Fruit fly (Drosophila melanogaster) whole organism, embryonic: Measurements from ENCODE around the gene Dsp1.

ENCODE experiments used
- Awh ChIP-seq: fragments of 200-800 bp; sonication (Bioruptor generic); IDR thresholded peaks from 2 replicates; pipeline ENCODE4, ENCODE4 v1.3.6; 2022; ENCODE audit warnings: missing biosample characterization, missing genetic modification characterization
- C15 ChIP-seq: fragments of 200-800 bp; sonication (Bioruptor generic); IDR thresholded peaks from 3 replicates; pipeline ENCODE4 v1.3.6; 2022; ENCODE audit warnings: missing biosample characterization, missing genetic modification characterization
- CG10274 ChIP-seq: fragments of 200-800 bp; sonication (Bioruptor generic); optimal IDR thresholded peaks from 3 replicates; lab custom pipeline; 2017; ENCODE audit warnings: missing biosample characterization, mild to moderate bottlenecking, missing genetic modification characterization
- CG10321 ChIP-seq: fragments of 200-800 bp; sonication (Bioruptor generic); IDR thresholded peaks from 2 replicates; pipeline ENCODE4 v1.3.6; 2022; ENCODE audit warnings: missing biosample characterization, missing genetic modification characterization
- CG10462 ChIP-seq: fragments of 200-800 bp; sonication (Bioruptor generic); optimal IDR thresholded peaks from 2 replicates; lab custom pipeline; 2016; ENCODE audit warnings: missing biosample characterization, missing genetic modification characterization
- CG11085 ChIP-seq: fragments of 200-800 bp; sonication (Bioruptor generic); IDR thresholded peaks from 2 replicates; pipeline ENCODE4 v1.3.6; 2022; ENCODE audit warnings: missing biosample characterization, missing genetic modification characterization
- CG11456 ChIP-seq: fragments of 200-800 bp; sonication (Bioruptor generic); IDR thresholded peaks from 3 replicates; pipeline ENCODE4 v1.3.6; 2022; ENCODE audit warnings: missing biosample characterization, missing genetic modification characterization
- CG11695 ChIP-seq: fragments of 200-800 bp; sonication (Bioruptor generic); IDR thresholded peaks from 3 replicates; pipeline ENCODE4 v1.3.6; 2022; ENCODE audit warnings: missing biosample characterization, missing genetic modification characterization
- CG11696 ChIP-seq: fragments of 200-800 bp; sonication (Bioruptor generic); IDR thresholded peaks from 2 replicates; pipeline ENCODE4 v1.3.6; 2022; ENCODE audit warnings: missing biosample characterization, missing genetic modification characterization
- CG12104 ChIP-seq: fragments of 200-800 bp; sonication (Bioruptor generic); optimal IDR thresholded peaks from 3 replicates; lab custom pipeline; 2016; ENCODE audit warnings: missing biosample characterization, missing genetic modification characterization
- CG12155 ChIP-seq: fragments of 200-800 bp; sonication (Bioruptor generic); optimal IDR thresholded peaks from 3 replicates; lab custom pipeline; 2016; ENCODE audit warnings: missing biosample characterization, missing genetic modification characterization
- CG13287 ChIP-seq: fragments of 200-800 bp; sonication (Bioruptor generic); IDR thresholded peaks from 2 replicates; pipeline ENCODE4 v1.3.6; 2022; ENCODE audit warnings: missing biosample characterization, missing genetic modification characterization; ENCODE audit not compliant: partially characterized antibody
- CG14050 ChIP-seq: fragments of 200-800 bp; sonication (Bioruptor generic); IDR thresholded peaks from 3 replicates; pipeline ENCODE4 v1.3.6; 2022; ENCODE audit warnings: missing biosample characterization, missing genetic modification characterization
- CG14710 ChIP-seq: fragments of 200-800 bp; sonication (Bioruptor generic); optimal IDR thresholded peaks from 3 replicates; lab custom pipeline; 2019; ENCODE audit warnings: missing biosample characterization, mild to moderate bottlenecking, missing genetic modification characterization, moderate library complexity
- CG17912 ChIP-seq: fragments of 200-800 bp; sonication (Bioruptor generic); optimal IDR thresholded peaks from 2 replicates; lab custom pipeline; 2018; ENCODE audit warnings: missing biosample characterization, mild to moderate bottlenecking, missing genetic modification characterization
- CG2120 ChIP-seq: fragments of 200-800 bp; sonication (Bioruptor generic); optimal IDR thresholded peaks from 3 replicates; lab custom pipeline; 2016; ENCODE audit warnings: missing biosample characterization, missing genetic modification characterization
- CG2129 ChIP-seq: fragments of 200-800 bp; sonication (Bioruptor generic); IDR thresholded peaks from 2 replicates; pipeline ENCODE4 v1.3.6; 2022; ENCODE audit warnings: missing biosample characterization, missing genetic modification characterization; ENCODE audit not compliant: partially characterized antibody
- CG30020 ChIP-seq: fragments of 200-800 bp; optimal IDR thresholded peaks from 2 replicates; lab custom pipeline; 2019; ENCODE audit warnings: missing biosample characterization, mild to moderate bottlenecking, missing genetic modification characterization, moderate library complexity
- CG30403 ChIP-seq: fragments of 200-800 bp; sonication (Bioruptor generic); optimal IDR thresholded peaks from 3 replicates; lab custom pipeline; 2016; ENCODE audit warnings: missing biosample characterization, missing genetic modification characterization
- CG31224 ChIP-seq: fragments of 200-800 bp; sonication (Bioruptor generic); IDR thresholded peaks from 2 replicates; pipeline ENCODE4 v1.3.6; 2022; ENCODE audit warnings: missing biosample characterization, missing genetic modification characterization
- CG8944 ChIP-seq: fragments of 200-800 bp; sonication (Bioruptor generic); optimal IDR thresholded peaks from 3 replicates; lab custom pipeline; 2016; ENCODE audit warnings: missing biosample characterization, missing genetic modification characterization
- CG9609 ChIP-seq: fragments of 200-800 bp; sonication (Bioruptor generic); optimal IDR thresholded peaks from 3 replicates; lab custom pipeline; 2016; ENCODE audit warnings: missing biosample characterization, missing genetic modification characterization
- Hr78 ChIP-seq, 2 experiments: fragments of 200-800 bp in 1 of 2; fragments of >200 bp in 1 of 2; sonication (Bioruptor generic) in 1 of 2; optimal IDR thresholded peaks; 2 replicates each; lab custom pipeline; 2017 to 2019; ENCODE audit warnings: missing biosample characterization in 2 of 2, missing genetic modification characterization in 2 of 2, mild to moderate bottlenecking in 1 of 2, moderate library complexity in 1 of 2
- Meics ChIP-seq: fragments of 200-800 bp; sonication (Bioruptor generic); optimal IDR thresholded peaks from 2 replicates; lab custom pipeline; 2017; ENCODE audit warnings: missing biosample characterization, mild to moderate bottlenecking, missing genetic modification characterization
- NK7.1 ChIP-seq: fragments of 200-800 bp; sonication (Bioruptor generic); optimal IDR thresholded peaks from 3 replicates; lab custom pipeline; 2016; ENCODE audit warnings: missing biosample characterization, missing genetic modification characterization
- NfI ChIP-seq: fragments of 200-800 bp; sonication (Bioruptor generic); optimal IDR thresholded peaks from 3 replicates; lab custom pipeline; 2018; ENCODE audit warnings: missing biosample characterization, mild to moderate bottlenecking, missing genetic modification characterization, moderate library complexity
- Poxn ChIP-seq: fragments of 200-800 bp; sonication (Bioruptor generic); IDR thresholded peaks from 2 replicates; pipeline ENCODE4 v1.3.6; 2022; ENCODE audit warnings: missing biosample characterization, missing genetic modification characterization
- Vsx1 ChIP-seq: fragments of 200-800 bp; sonication (Bioruptor generic); optimal IDR thresholded peaks from 2 replicates; lab custom pipeline; 2017; ENCODE audit warnings: missing biosample characterization, mild to moderate bottlenecking, missing genetic modification characterization, missing genetic modification reagents
- YL-1 ChIP-seq: fragments of 200-800 bp; sonication (Bioruptor generic); optimal IDR thresholded peaks from 3 replicates; lab custom pipeline; 2017; ENCODE audit warnings: missing biosample characterization, mild to moderate bottlenecking, missing genetic modification characterization
- amos ChIP-seq: fragments of 200-800 bp; sonication (Bioruptor generic); IDR thresholded peaks from 2 replicates; pipeline ENCODE4 v1.3.6; 2022; ENCODE audit warnings: missing biosample characterization, missing genetic modification characterization; ENCODE audit not compliant: partially characterized antibody
- ase ChIP-seq: fragments of 200-800 bp; sonication (Bioruptor generic); IDR thresholded peaks from 3 replicates; pipeline ENCODE4 v1.3.6; 2022; ENCODE audit warnings: missing biosample characterization, missing genetic modification characterization
- crc ChIP-seq: fragments of 200-800 bp; sonication (Bioruptor generic); optimal IDR thresholded peaks from 2 replicates; lab custom pipeline; 2016; ENCODE audit warnings: missing biosample characterization, missing genetic modification characterization
- dpn ChIP-seq, 2 experiments: fragments of 200-800 bp; sonication (Bioruptor generic); optimal IDR thresholded peaks; 3 replicates each; lab custom pipeline; 2016; ENCODE audit warnings: missing biosample characterization in 2 of 2, missing genetic modification characterization in 2 of 2
- esg ChIP-seq: fragments of 200-800 bp; sonication (Bioruptor generic); conservative IDR thresholded peaks from 2 replicates; pipeline ENCODE4 v1.3.6; 2022; ENCODE audit warnings: missing biosample characterization, missing genetic modification characterization
- fd102C ChIP-seq: fragments of 200-800 bp; sonication (Bioruptor generic); optimal IDR thresholded peaks from 2 replicates; lab custom pipeline; 2018; ENCODE audit warnings: missing biosample characterization, mild to moderate bottlenecking, missing genetic modification characterization, moderate library complexity
- fd96Cb ChIP-seq: fragments of 200-800 bp; sonication (Bioruptor generic); optimal IDR thresholded peaks from 2 replicates; lab custom pipeline; 2018; ENCODE audit warnings: missing biosample characterization, mild to moderate bottlenecking, missing genetic modification characterization, moderate library complexity
- fu2 ChIP-seq: fragments of 200-800 bp; sonication (Bioruptor generic); optimal IDR thresholded peaks from 2 replicates; lab custom pipeline; 2016; ENCODE audit warnings: missing biosample characterization, missing genetic modification characterization
- ham ChIP-seq: fragments of 200-800 bp; sonication (Bioruptor generic); IDR thresholded peaks from 2 replicates; pipeline ENCODE4 v1.3.6; 2022; ENCODE audit warnings: missing biosample characterization, missing genetic modification characterization
- insv ChIP-seq, 2 experiments: fragments of 200-800 bp; sonication (Bioruptor generic); optimal IDR thresholded peaks; 3 replicates each; lab custom pipeline; 2016 to 2018; ENCODE audit warnings: missing biosample characterization in 2 of 2, missing genetic modification characterization in 2 of 2
- lola ChIP-seq, 3 experiments: fragments of >200 bp in 2 of 3; fragments of 200-800 bp in 1 of 3; sonication (Bioruptor generic) in 1 of 3; optimal IDR thresholded peaks; 2 replicates each; lab custom pipeline; 2017 to 2019; ENCODE audit warnings: missing biosample characterization in 3 of 3, missing genetic modification characterization in 3 of 3, mild to moderate bottlenecking in 1 of 3, moderate library complexity in 1 of 3
- p53 ChIP-seq: fragments of 200-800 bp; sonication (Bioruptor generic); optimal IDR thresholded peaks from 2 replicates; lab custom pipeline; 2016; ENCODE audit warnings: missing biosample characterization, missing genetic modification characterization
- peb ChIP-seq: fragments of 200-800 bp; sonication (Bioruptor generic); IDR thresholded peaks from 2 replicates; pipeline ENCODE4 v1.3.6; 2022; ENCODE audit warnings: missing biosample characterization, missing genetic modification characterization
- prd ChIP-seq, 3 experiments: fragments of >200 bp in 2 of 3; fragments of 200-800 bp in 1 of 3; sonication (Bioruptor generic) in 1 of 3; optimal IDR thresholded peaks in 2 of 3; IDR thresholded peaks in 1 of 3; 2 replicates in 2 of 3; 3 replicates in 1 of 3; pipeline versions ENCODE4 v1.3.6 to Lab custom; 2017 to 2022; ENCODE audit warnings: missing biosample characterization in 1 of 3, missing genetic modification characterization in 1 of 3
- sim ChIP-seq: fragments of 200-800 bp; sonication (Bioruptor generic); IDR thresholded peaks from 2 replicates; pipeline ENCODE4 v1.3.6; 2022; ENCODE audit warnings: missing biosample characterization, missing genetic modification characterization
- sisA ChIP-seq: fragments of 200-800 bp; sonication (Bioruptor generic); IDR thresholded peaks from 2 replicates; pipeline ENCODE4 v1.3.6; 2022; ENCODE audit warnings: missing biosample characterization, missing genetic modification characterization
- slp2 ChIP-seq: fragments of 200-800 bp; sonication (Bioruptor generic); optimal IDR thresholded peaks from 2 replicates; lab custom pipeline; 2016; ENCODE audit warnings: missing biosample characterization, missing genetic modification characterization
- sob ChIP-seq: fragments of 200-800 bp; sonication (Bioruptor generic); IDR thresholded peaks from 2 replicates; pipeline ENCODE4 v1.3.6; 2022; ENCODE audit warnings: missing biosample characterization, missing genetic modification characterization
- tap ChIP-seq: fragments of 200-800 bp; optimal IDR thresholded peaks from 3 replicates; lab custom pipeline; 2019; ENCODE audit warnings: missing biosample characterization, mild to moderate bottlenecking, missing genetic modification characterization, moderate library complexity
- toy ChIP-seq: fragments of 200-800 bp; sonication (Bioruptor generic); IDR thresholded peaks from 2 replicates; pipeline ENCODE4 v1.3.6; 2022; ENCODE audit warnings: missing biosample characterization, missing genetic modification characterization
- trh ChIP-seq: fragments of 200-800 bp; sonication (Bioruptor generic); optimal IDR thresholded peaks from 2 replicates; lab custom pipeline; 2016; ENCODE audit warnings: missing biosample characterization, missing genetic modification characterization
- z ChIP-seq: fragments of 200-800 bp; sonication (Bioruptor generic); IDR thresholded peaks from 3 replicates; pipeline ENCODE4 v1.3.6; 2022; ENCODE audit warnings: missing biosample characterization, missing genetic modification characterization

Dsp1 gene

DNA sequence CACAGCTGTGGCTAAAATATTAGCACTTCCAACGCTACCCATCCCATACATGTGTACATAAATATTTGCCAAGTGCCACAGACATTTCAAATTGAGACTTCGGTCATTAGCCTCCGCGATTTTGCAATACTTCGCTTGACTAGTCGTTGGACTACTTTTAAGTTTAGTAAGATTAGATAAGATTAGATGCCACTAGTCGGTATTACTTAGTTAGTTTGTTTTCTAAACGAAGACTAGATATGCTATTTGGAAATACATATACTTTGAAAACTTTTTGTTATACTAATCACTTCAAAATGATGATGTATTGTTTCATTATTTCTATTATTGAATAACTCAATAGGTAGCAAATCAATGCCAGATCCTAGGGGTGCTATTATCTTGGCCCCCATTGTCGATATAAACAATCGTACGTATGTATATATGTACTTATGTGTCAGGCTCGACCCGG is 52.6 kb downstream of the Dsp1 start (continued):
- TF ChIP-seq sisA (no peak), ham (GFP tag; lab: Robert Waterston, UW) (no peak), CG10462 (GFP tag; lab: Kevin White, UChicago) (no peak), CG14710 (peak; percentile 3), insv (GFP tag; optimal IDR thresholded peaks at IDR 0.05; lab: Kevin White, UChicago) (no peak), amos (GFP tag; lab: Robert Waterston, UW) (no peak), fu2 (GFP tag; lab: Kevin White, UChicago) (no peak), peb (GFP tag; lab: Robert Waterston, UW) (no peak), CG9609 (GFP tag; lab: Kevin White, UChicago) (no peak), Awh (no peak), crc (GFP tag; lab: Kevin White, UChicago) (no peak), ase (GFP tag; lab: Robert Waterston, UW) (no peak), sob (no peak), CG8944 (GFP tag; lab: Kevin White, UChicago) (no peak), lola (GFP tag; optimal IDR thresholded peaks at IDR 0.05; lab: Kevin White, UChicago) (no peak), CG10321 (GFP tag; lab: Robert Waterston, UW) (no peak), YL-1 (GFP tag; lab: Kevin White, UChicago) (no peak), Meics (peak; percentile 52), CG14050 (GFP tag; lab: Robert Waterston, UW) (no peak), CG12155 (GFP tag; lab: Kevin White, UChicago) (no peak), NfI (peak; percentile 35), trh (GFP tag; lab: Kevin White, UChicago) (no peak), slp2 (GFP tag; lab: Kevin White, UChicago) (no peak), tap (tag; lab: Kevin White, UChicago) (peak; percentile 36), CG2129 (GFP tag; lab: Robert Waterston, UW) (no peak), CG11696 (GFP tag; lab: Robert Waterston, UW) (peak; percentile 81), fd102C (no peak), C15 (GFP tag; lab: Robert Waterston, UW) (no peak), Hr78 (GFP tag; optimal IDR thresholded peaks at IDR 0.05; lab: Kevin White, UChicago) (peak in 1 of 2 experiments; percentile 5), CG17912 (GFP tag; lab: Kevin White, UChicago) (no peak), CG12104 (GFP tag; lab: Kevin White, UChicago) (peak; percentile 38), dpn (GFP tag; optimal IDR thresholded peaks at IDR 0.05; lab: Kevin White, UChicago) (peak; percentile 2 to 39), Poxn (GFP tag; lab: Robert Waterston, UW) (no peak), esg (GFP tag; lab: Robert Waterston, UW) (no peak), sim (GFP tag; lab: Robert Waterston, UW) (0 out of 2 replicates have a peak, but pooled peaks have one; percentile 17), p53 (GFP tag; lab: Kevin White, UChicago) (no peak), CG2120 (GFP tag; lab: Kevin White, UChicago) (peak; percentile 63), NK7.1 (no peak), fd96Cb (peak; percentile 2), toy (GFP tag; lab: Robert Waterston, UW) (no peak), CG10274 (no peak), CG30403 (GFP tag; lab: Kevin White, UChicago) (peak; percentile 46), CG11085 (GFP tag; lab: Robert Waterston, UW) (no peak), CG11456 (GFP tag; lab: Robert Waterston, UW) (no peak), z (no peak), CG11695 (0 out of 3 replicates have a peak, but pooled peaks have one; percentile 31), prd (optimal IDR thresholded peaks at IDR 0.05; lab: Kevin White, UChicago) (no peak), prd (GFP tag; IDR thresholded peaks at IDR 0.05; lab: Robert Waterston, UW) (no peak), CG31224 (GFP tag; lab: Robert Waterston, UW) (0 out of 2 replicates have a peak, but pooled peaks have one; percentile 10), CG30020 (tag; lab: Kevin White, UChicago) (no peak), Vsx1 (no peak), CG13287 (no peak)
